Worm (Caenorhabditis elegans) whole organism, midembryonic: ENCODE data around the gene sra-3.

Source experiments
- cog-1 ChIP-seq: sonication (generic microtip); optimal IDR thresholded peaks from 2 replicates; lab custom pipeline; 2016; ENCODE audit warnings: missing genetic modification characterization, missing compliant biosample characterization
- flt-1 ChIP-seq: fragments of 200-800 bp; sonication (Bioruptor generic); IDR thresholded peaks from 2 replicates; pipeline ENCODE4 v1.3.6; 2022; ENCODE audit warnings: missing genetic modification characterization, missing compliant biosample characterization
- klf-2 ChIP-seq: fragments of 200-800 bp; sonication (Bioruptor generic); conservative IDR thresholded peaks from 2 replicates; pipeline ENCODE4 v1.3.6; 2022; ENCODE audit warnings: missing genetic modification reagents, missing genetic modification characterization, missing compliant biosample characterization
- med-1 ChIP-seq: sonication (generic microtip); optimal IDR thresholded peaks from 2 replicates; lab custom pipeline; 2017; ENCODE audit warnings: missing genetic modification characterization, mild to moderate bottlenecking, missing compliant biosample characterization, antibody characterized with exemption, missing genetic modification reagents; ENCODE audit not compliant: insufficient read depth
- ref-1 ChIP-seq: fragments of 200-800 bp; sonication (Bioruptor generic); conservative IDR thresholded peaks from 2 replicates; pipeline ENCODE4 v1.3.6; 2022; ENCODE audit warnings: missing genetic modification reagents, missing genetic modification characterization, missing compliant biosample characterization
- tab-1 ChIP-seq: fragments of 200-800 bp; sonication (Bioruptor generic); IDR thresholded peaks from 2 replicates; pipeline ENCODE4 v1.3.6; 2022; ENCODE audit warnings: missing genetic modification characterization, missing compliant biosample characterization
- ztf-29 ChIP-seq: fragments of 200-800 bp; sonication (Bioruptor generic); IDR thresholded peaks from 2 replicates; pipeline ENCODE4 v1.3.6; 2022; ENCODE audit warnings: missing genetic modification reagents, missing genetic modification characterization, missing compliant biosample characterization

ce11 chrII:9577630-9578029, 37.0 kb upstream of the sra-3 start:
- TF ChIP-seq tab-1 (GFP tag; lab: Robert Waterston, UW) (no peak), cog-1 (no peak), ztf-29 (no peak), flt-1 (GFP tag; lab: Robert Waterston, UW) (no peak), ref-1 (GFP tag; lab: Robert Waterston, UW) (no peak), med-1 (GFP tag; lab: Kevin White, UChicago) (no peak), klf-2 (no peak)
